Worm (Caenorhabditis elegans) whole organism, early embryonic: ENCODE data around the gene srh-52.

Experiments
- B0310.2 ChIP-seq: sonication (generic microtip); optimal IDR thresholded peaks from 2 replicates; lab custom pipeline; 2016; ENCODE audit warnings: mild to moderate bottlenecking, missing genetic modification characterization, missing compliant biosample characterization
- F13C5.2 ChIP-seq: sonication (generic microtip); optimal IDR thresholded peaks from 2 replicates; lab custom pipeline; 2017; ENCODE audit warnings: mild to moderate bottlenecking, missing genetic modification characterization, inconsistent platforms, missing compliant biosample characterization
- ama-1 ChIP-seq: fragments of 150-350 bp; optimal IDR thresholded peaks from 2 replicates; lab custom pipeline; 2014
- ceh-13 ChIP-seq: fragments of 200-800 bp; sonication (Bioruptor generic); optimal IDR thresholded peaks from 2 replicates; lab custom pipeline; 2018; ENCODE audit warnings: mild to moderate bottlenecking, missing genetic modification characterization, missing compliant biosample characterization
- ets-7 ChIP-seq: sonication (generic microtip); optimal IDR thresholded peaks from 2 replicates; lab custom pipeline; 2016; ENCODE audit warnings: missing genotype, missing genetic modification characterization, missing compliant biosample characterization
- flt-1 ChIP-seq: fragments of 200-800 bp; sonication (Bioruptor generic); IDR thresholded peaks from 2 replicates; pipeline ENCODE4 v1.3.6; 2022; ENCODE audit warnings: missing genetic modification characterization, missing compliant biosample characterization
- hmbx-1 ChIP-seq: sonication (generic microtip); optimal IDR thresholded peaks from 2 replicates; lab custom pipeline; 2016; ENCODE audit warnings: mild to moderate bottlenecking, missing genetic modification characterization, missing compliant biosample characterization
- hmg-4 ChIP-seq: fragments of 200-800 bp; sonication (Bioruptor generic); optimal IDR thresholded peaks from 2 replicates; lab custom pipeline; 2018; ENCODE audit warnings: mild to moderate bottlenecking, missing genetic modification characterization, missing compliant biosample characterization
- hnd-1 ChIP-seq: sonication (generic microtip); optimal IDR thresholded peaks from 2 replicates; lab custom pipeline; 2016; ENCODE audit warnings: missing genetic modification characterization, missing compliant biosample characterization
- pes-1 ChIP-seq: fragments of 200-800 bp; sonication (Bioruptor generic); IDR thresholded peaks from 2 replicates; pipeline ENCODE4 v1.3.6; 2022; ENCODE audit warnings: missing genetic modification reagents, missing genetic modification characterization, missing compliant biosample characterization
- scrt-1 ChIP-seq: fragments of 200-800 bp; sonication (Bioruptor generic); IDR thresholded peaks from 2 replicates; pipeline ENCODE4 v1.3.6; 2022; ENCODE audit warnings: missing genetic modification characterization, missing compliant biosample characterization
- sea-1 ChIP-seq: fragments of 200-800 bp; sonication (Bioruptor generic); conservative IDR thresholded peaks from 2 replicates; pipeline ENCODE4 v1.3.6; 2022; ENCODE audit warnings: missing genetic modification characterization, missing compliant biosample characterization
- tra-4 ChIP-seq: sonication (generic microtip); optimal IDR thresholded peaks from 2 replicates; lab custom pipeline; 2017; ENCODE audit warnings: missing genetic modification characterization, missing compliant biosample characterization

DNA sequence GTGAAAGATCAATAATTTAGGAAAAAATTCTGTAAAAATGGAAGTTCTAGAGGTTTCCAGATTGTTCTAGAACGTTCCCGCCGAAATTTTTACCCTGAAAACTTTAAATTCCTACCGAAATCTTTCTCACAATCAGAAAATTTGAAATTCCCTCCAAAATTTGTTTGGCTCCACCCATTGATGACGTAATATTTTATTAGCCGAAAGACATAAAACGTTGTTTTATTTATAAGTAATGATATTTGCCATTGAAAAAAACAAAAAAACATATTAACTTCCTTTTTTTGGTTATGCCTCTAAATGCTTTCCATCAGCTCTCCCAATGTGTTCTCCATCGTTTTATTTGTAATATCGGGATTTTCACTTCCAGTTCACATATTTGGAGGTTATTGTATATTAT, 45.8 kb downstream of the srh-52 start, which contains the start of gene srh-295:
- TF ChIP-seq B0310.2 (tag; lab: Kevin White, UChicago), result no peak
- TF ChIP-seq ama-1 (lab: Kevin White, UChicago), result no peak
- TF ChIP-seq flt-1 (GFP tag; lab: Robert Waterston, UW), result no peak
- no peak for TF ChIP-seq hmbx-1 (tag; lab: Kevin White, UChicago)
- TF ChIP-seq hnd-1, result no peak
- no peak for TF ChIP-seq scrt-1
- no peak for TF ChIP-seq sea-1 (GFP tag; lab: Robert Waterston, UW)
- TF ChIP-seq F13C5.2 (tag; lab: Kevin White, UChicago), result no peak
- TF ChIP-seq hmg-4 (GFP tag; lab: Kevin White, UChicago), result no peak
- no peak for TF ChIP-seq tra-4 (tag; lab: Kevin White, UChicago)
- TF ChIP-seq pes-1 (GFP tag; lab: Robert Waterston, UW), result no peak
- TF ChIP-seq ets-7 (tag; lab: Kevin White, UChicago), result no peak
- no peak for TF ChIP-seq ceh-13 (GFP tag; lab: Kevin White, UChicago)
